Worm (Caenorhabditis elegans): ENCODE measurements around the gene mvb-12.

mvb-12 gene

ce11 chrIV:7796432-7797113 is 33.8 kb upstream of the mvb-12 start, which contains the start of gene sgo-1:
TSS of gene sgo-1 (minus strand) at chrIV:7796482.
- TF ChIP-seq ceh-14 (tag; optimal IDR thresholded peaks at IDR 0.05) (no peak), unc-3 (GFP tag; conservative IDR thresholded peaks at IDR 0.05) (no peak), unc-3 (tag; optimal IDR thresholded peaks at IDR 0.05) (no peak), sdc-2 (tag; optimal IDR thresholded peaks at IDR 0.05) (no peak), ref-2 (tag; optimal IDR thresholded peaks at IDR 0.05) (no peak), pha-4 (tag; optimal IDR thresholded peaks at IDR 0.05) (no peak), fax-1 (tag; optimal IDR thresholded peaks at IDR 0.05) (no peak), mec-3 (tag; optimal IDR thresholded peaks at IDR 0.05; ENCODE audit: borderline replicate concordance) (no peak), tbx-7 (tag; optimal IDR thresholded peaks at IDR 0.05) (no peak), zip-5 (tag; optimal IDR thresholded peaks at IDR 0.05) (no peak), ama-1 (optimal IDR thresholded peaks at IDR 0.05) (no peak), ceh-24 (tag; optimal IDR thresholded peaks at IDR 0.05) (no peak), hlh-15 (tag; optimal IDR thresholded peaks at IDR 0.05) (no peak), pat-9 (tag; optimal IDR thresholded peaks at IDR 0.05) (no peak), ceh-30 (tag; optimal IDR thresholded peaks at IDR 0.05) (no peak), ceh-34 (tag; optimal IDR thresholded peaks at IDR 0.05) (no peak)

- no peak for TF ChIP-seq pat-9 (tag; optimal IDR thresholded peaks at IDR 0.05)
- TF ChIP-seq ceh-14 (tag; optimal IDR thresholded peaks at IDR 0.05): no peak
- no peak for TF ChIP-seq unc-42 (tag; optimal IDR thresholded peaks at IDR 0.05)
- TF ChIP-seq pax-1 (tag; optimal IDR thresholded peaks at IDR 0.05): no peak
- no peak for TF ChIP-seq ceh-9 (tag; optimal IDR thresholded peaks at IDR 0.05)
- TF ChIP-seq ttx-3 (tag; optimal IDR thresholded peaks at IDR 0.05): no peak
- TF ChIP-seq fax-1 (tag; optimal IDR thresholded peaks at IDR 0.05): no peak
- no peak for TF ChIP-seq ets-4 (tag; optimal IDR thresholded peaks at IDR 0.05)
- no peak for TF ChIP-seq T23F11.4 (GFP tag; optimal IDR thresholded peaks at IDR 0.05)
- TF ChIP-seq lin-11 (tag; optimal IDR thresholded peaks at IDR 0.05): no peak
- TF ChIP-seq ahr-1 (tag; optimal IDR thresholded peaks at IDR 0.05): no peak
- no peak for TF ChIP-seq unc-3 (GFP tag; conservative IDR thresholded peaks at IDR 0.05)
- no peak for TF ChIP-seq unc-3 (tag; optimal IDR thresholded peaks at IDR 0.05)
- no peak for TF ChIP-seq hlh-6 (tag; optimal IDR thresholded peaks at IDR 0.05)
- no peak for TF ChIP-seq pqm-1 (tag; optimal IDR thresholded peaks at IDR 0.05)
- no peak for TF ChIP-seq ref-2 (tag; optimal IDR thresholded peaks at IDR 0.05)
- TF ChIP-seq sdc-2 (tag; optimal IDR thresholded peaks at IDR 0.05): no peak
- no peak for TF ChIP-seq rnt-1 (tag; optimal IDR thresholded peaks at IDR 0.05)
- TF ChIP-seq C38D4.7 (GFP tag; optimal IDR thresholded peaks at IDR 0.05): no peak
- TF ChIP-seq zip-5 (tag; optimal IDR thresholded peaks at IDR 0.05): no peak
These were observed 30.0 kb upstream of the mvb-12 start for ce11 chrIV:7800338-7800737.

- TF ChIP-seq pax-1 (tag; optimal IDR thresholded peaks at IDR 0.05): no peak
- no peak for TF ChIP-seq K09A11.1 (tag; optimal IDR thresholded peaks at IDR 0.05; ENCODE audit: insufficient read depth)
- TF ChIP-seq tbx-2 (tag; optimal IDR thresholded peaks at IDR 0.05): no peak
- no peak for TF ChIP-seq K02D7.2 (tag; optimal IDR thresholded peaks at IDR 0.05)
- TF ChIP-seq hlh-15 (tag; optimal IDR thresholded peaks at IDR 0.05): no peak
- TF ChIP-seq ceh-45 (GFP tag; IDR thresholded peaks at IDR 0.05): no peak
- no peak for TF ChIP-seq hlh-6 (tag; optimal IDR thresholded peaks at IDR 0.05)
- TF ChIP-seq madf-2 (tag; optimal IDR thresholded peaks at IDR 0.05): no peak
- no peak for TF ChIP-seq ceh-14 (tag; optimal IDR thresholded peaks at IDR 0.05)
- TF ChIP-seq pqm-1 (tag; optimal IDR thresholded peaks at IDR 0.05): no peak
- TF ChIP-seq T23F11.4 (GFP tag; optimal IDR thresholded peaks at IDR 0.05): no peak
- no peak for TF ChIP-seq zip-5 (tag; optimal IDR thresholded peaks at IDR 0.05)
- TF ChIP-seq ceh-9 (tag; optimal IDR thresholded peaks at IDR 0.05): no peak
- TF ChIP-seq lin-11 (tag; optimal IDR thresholded peaks at IDR 0.05): no peak
These were observed 27.1 kb upstream of the mvb-12 start, which contains the start of gene C33H5.16 for ce11 chrIV:7803250-7803649. TSS of gene C33H5.16 (minus strand) at chrIV:7803350.

ce11 chrIV:7804740-7805139 is 25.6 kb upstream of the mvb-12 start, which contains the start of gene C33H5.2:
TSS of gene C33H5.2 (plus strand) at chrIV:7805040.
- TF ChIP-seq ceh-14 (tag; optimal IDR thresholded peaks at IDR 0.05) (no peak), rnt-1 (tag; optimal IDR thresholded peaks at IDR 0.05) (no peak), pha-2 (tag; optimal IDR thresholded peaks at IDR 0.05) (no peak), K09A11.1 (tag; optimal IDR thresholded peaks at IDR 0.05; ENCODE audit: insufficient read depth) (no peak)

Data from whole organism, late embryonic.